Fruit fly (Drosophila melanogaster): ENCODE data around the gene Nuf2.

Nuf2 gene

DNA sequence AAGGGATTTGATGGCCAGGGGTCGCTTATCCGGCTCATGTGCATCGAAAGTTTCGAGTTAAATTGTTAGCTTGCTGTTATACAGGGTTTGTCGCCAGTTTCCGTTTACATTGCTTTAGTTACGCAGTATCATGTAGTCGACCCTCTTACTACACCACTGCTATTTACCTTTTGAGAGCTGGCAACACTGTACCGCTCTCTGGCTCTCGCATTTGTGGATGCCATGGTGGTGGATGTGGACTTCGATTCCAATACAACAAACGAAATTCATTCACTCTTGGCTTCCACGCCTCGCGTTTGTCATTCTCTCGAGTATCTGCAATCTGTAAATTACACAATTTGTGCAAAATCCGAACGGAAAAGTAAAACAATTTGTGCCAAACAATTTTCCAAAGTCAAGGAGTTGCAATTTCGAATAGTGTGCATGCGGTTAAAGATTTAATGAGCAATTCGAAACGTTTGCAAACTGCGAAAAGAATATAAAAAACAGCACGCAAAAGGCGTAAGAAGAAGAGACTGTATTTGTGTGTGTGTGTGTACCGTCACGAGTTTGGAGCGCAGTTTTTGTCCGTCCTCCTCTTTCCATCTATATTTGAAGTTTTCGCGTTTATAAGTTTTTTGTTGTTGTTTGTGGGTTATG is 16.5 kb downstream of the Nuf2 start (continued):
- TF ChIP-seq nau (GFP tag; optimal IDR thresholded peaks at IDR 0.05) (no peak), CG12236 (GFP tag; optimal IDR thresholded peaks at IDR 0.05) (no peak), CG31388 (GFP tag; optimal IDR thresholded peaks at IDR 0.05) (no peak), CG7839 (tag; optimal IDR thresholded peaks at IDR 0.05) (peak; percentile 23), row (GFP tag; IDR thresholded peaks at IDR 0.05) (peak; percentile 93), CG10979 (tag; optimal IDR thresholded peaks at IDR 0.05) (no peak), Scr (GFP tag; IDR thresholded peaks at IDR 0.05; ENCODE audit: partially characterized antibody) (peak; percentile 88), CG17328 (GFP tag; IDR thresholded peaks at IDR 0.05) (peak; percentile 38; the same call in 1 of the 2 replicates), lbe (GFP tag; optimal IDR thresholded peaks at IDR 0.05) (peak; percentile 67), sens (GFP tag) (peak; percentile 80), Dbx (GFP tag; IDR thresholded peaks at IDR 0.05) (peak; percentile 67; the same call in 1 of the 3 replicates), BtbVII (GFP tag; optimal IDR thresholded peaks at IDR 0.05) (peak; percentile 71), pzg (GFP tag; optimal IDR thresholded peaks at IDR 0.05) (peak; percentile 23), CG5953 (GFP tag; IDR thresholded peaks at IDR 0.05) (no peak), Bdp1 (GFP tag; optimal IDR thresholded peaks at IDR 0.05) (no peak), Tbp (GFP tag; optimal IDR thresholded peaks at IDR 0.05) (no peak), inv (GFP tag; IDR thresholded peaks at IDR 0.05; ENCODE audit: partially characterized antibody) (peak; percentile 90), D19B (GFP tag; optimal IDR thresholded peaks at IDR 0.05) (peak; percentile 99), CG3995 (GFP tag; optimal IDR thresholded peaks at IDR 0.05) (peak; percentile 7), CG34422 (GFP tag; IDR thresholded peaks at IDR 0.05) (0 out of 3 replicates have a peak, but pooled peaks have one; percentile 25), Max (GFP tag; optimal IDR thresholded peaks at IDR 0.05) (no peak), gce (GFP tag; IDR thresholded peaks at IDR 0.05) (no peak), bsh (GFP tag; optimal IDR thresholded peaks at IDR 0.05) (peak; percentile 19 to 24), Mrtf (GFP tag; IDR thresholded peaks at IDR 0.05) (no peak), NFAT (GFP tag; IDR thresholded peaks at IDR 0.05) (peak; percentile 6; the same call in 1 of the 2 replicates), ap (GFP tag; IDR thresholded peaks at IDR 0.05) (no peak), grn (GFP tag; optimal IDR thresholded peaks at IDR 0.05) (peak; percentile 50), CG9932 (GFP tag; IDR thresholded peaks at IDR 0.05) (peak; percentile 53), run (tag; optimal IDR thresholded peaks at IDR 0.05) (no peak), CG5245 (GFP tag; optimal IDR thresholded peaks at IDR 0.05) (peak; percentile 21), Ptx1 (GFP tag; IDR thresholded peaks at IDR 0.05) (peak; percentile 40; the same call in 1 of the 2 replicates), pita (GFP tag; optimal IDR thresholded peaks at IDR 0.05) (no peak), CG3163 (GFP tag; optimal IDR thresholded peaks at IDR 0.05) (peak; percentile 3), Aef1 (GFP tag; IDR thresholded peaks at IDR 0.05) (no peak), her (GFP tag; optimal IDR thresholded peaks at IDR 0.05) (peak; percentile 39), CG33557 (GFP tag; optimal IDR thresholded peaks at IDR 0.05) (peak; percentile 16), odd (GFP tag; optimal IDR thresholded peaks at IDR 0.05) (peak; percentile 15), NfI (GFP tag; optimal IDR thresholded peaks at IDR 0.05) (peak; percentile 24), onecut (GFP tag; IDR thresholded peaks at IDR 0.05) (peak; percentile 44), CG4854 (GFP tag; optimal IDR thresholded peaks at IDR 0.05) (no peak), CG34376 (GFP tag; optimal IDR thresholded peaks at IDR 0.05) (peak; percentile 80), HLH3B (GFP tag; IDR thresholded peaks at IDR 0.05) (peak; percentile 52; the same call in 1 of the 2 replicates), CG7786 (GFP tag; optimal IDR thresholded peaks at IDR 0.05) (peak; percentile 25), Ets97D (GFP tag; optimal IDR thresholded peaks at IDR 0.05) (no peak), CG8089 (GFP tag; optimal IDR thresholded peaks at IDR 0.05) (no peak), CG17912 (GFP tag; optimal IDR thresholded peaks at IDR 0.05) (peak; percentile 30), nom (GFP tag; optimal IDR thresholded peaks at IDR 0.05) (peak; percentile 77), CG2120 (GFP tag; optimal IDR thresholded peaks at IDR 0.05) (peak; percentile 35), Fer2 (tag; optimal IDR thresholded peaks at IDR 0.05) (no peak), Hand (GFP tag; optimal IDR thresholded peaks at IDR 0.05) (peak; percentile 4)

Measured in whole organism, embryonic.